Worm (Caenorhabditis elegans) whole organism, L2 larva: ENCODE results near the gene F11D5.7.
A peak's percentile ranks its signal among the peaks of the same experiment; 100 is the strongest.

Experiments used
- C34F6.9 ChIP-seq: fragments of 150-350 bp; optimal IDR thresholded peaks from 2 replicates; lab custom pipeline; 2014; ENCODE audit warnings: missing biosample characterization, missing genetic modification characterization
- F13H6.1 ChIP-seq: sonication (generic microtip); optimal IDR thresholded peaks from 2 replicates; lab custom pipeline; 2016; ENCODE audit warnings: missing genetic modification characterization, missing compliant biosample characterization
- R02D3.7 ChIP-seq: fragments of 150-350 bp; optimal IDR thresholded peaks from 2 replicates; lab custom pipeline; 2014; ENCODE audit warnings: missing biosample characterization, missing genetic modification characterization
- Y55F3AM.14 ChIP-seq: fragments of 200-800 bp; sonication (Bioruptor generic); optimal IDR thresholded peaks from 2 replicates; lab custom pipeline; 2018; ENCODE audit warnings: mild to moderate bottlenecking, missing genetic modification characterization, missing compliant biosample characterization
- ZK546.5 ChIP-seq: sonication (generic microtip); optimal IDR thresholded peaks from 2 replicates; lab custom pipeline; 2017; ENCODE audit warnings: missing biosample characterization, missing genetic modification characterization
- alr-1 ChIP-seq: fragments of 150-350 bp; optimal IDR thresholded peaks from 2 replicates; lab custom pipeline; 2014; ENCODE audit warnings: missing biosample characterization, missing genetic modification characterization
- aly-2 ChIP-seq: fragments of 150-350 bp; optimal IDR thresholded peaks from 2 replicates; lab custom pipeline; 2014; ENCODE audit warnings: missing biosample characterization, missing genetic modification characterization
- ama-1 ChIP-seq: fragments of 150-350 bp; optimal IDR thresholded peaks from 2 replicates; lab custom pipeline; 2018; ENCODE audit warnings: inconsistent platforms
- blmp-1 ChIP-seq: sonication (generic microtip); optimal IDR thresholded peaks from 2 replicates; lab custom pipeline; 2017; ENCODE audit warnings: missing genetic modification characterization, mild to moderate bottlenecking, missing compliant biosample characterization, antibody characterized with exemption, moderate library complexity; ENCODE audit not compliant: insufficient read depth
- ceh-16 ChIP-seq: fragments of 150-350 bp; optimal IDR thresholded peaks from 2 replicates; lab custom pipeline; 2014; ENCODE audit warnings: missing biosample characterization, missing genetic modification characterization
- ceh-82 ChIP-seq: fragments of 150-350 bp; optimal IDR thresholded peaks from 2 replicates; lab custom pipeline; 2014; ENCODE audit warnings: missing biosample characterization, missing genetic modification characterization
- crh-2 ChIP-seq: sonication (generic microtip); optimal IDR thresholded peaks from 2 replicates; lab custom pipeline; 2017; ENCODE audit warnings: missing biosample characterization, missing genetic modification characterization
- dmd-4 ChIP-seq: sonication (generic microtip); optimal IDR thresholded peaks from 2 replicates; lab custom pipeline; 2017; ENCODE audit warnings: missing biosample characterization, missing genetic modification characterization
- egl-27 ChIP-seq: sonication (generic microtip); optimal IDR thresholded peaks from 3 replicates; lab custom pipeline; 2017; ENCODE audit warnings: missing biosample characterization, missing genetic modification reagents, missing genetic modification characterization
- elt-1 ChIP-seq: fragments of 150-350 bp; optimal IDR thresholded peaks from 2 replicates; lab custom pipeline; 2014; ENCODE audit warnings: missing biosample characterization, missing genetic modification characterization
- elt-3 ChIP-seq: sonication (generic microtip); optimal IDR thresholded peaks from 2 replicates; lab custom pipeline; 2017; ENCODE audit warnings: missing biosample characterization, missing genetic modification characterization
- fos-1 ChIP-seq: fragments of 150-350 bp; optimal IDR thresholded peaks from 2 replicates; lab custom pipeline; 2014; ENCODE audit warnings: missing biosample characterization, missing genetic modification characterization
- gmeb-1 ChIP-seq: fragments of 150-350 bp; optimal IDR thresholded peaks from 2 replicates; lab custom pipeline; 2014; ENCODE audit warnings: missing biosample characterization, missing genetic modification characterization
- lin-11 ChIP-seq: fragments of 150-350 bp; sonication (generic microtip); optimal IDR thresholded peaks from 2 replicates; lab custom pipeline; 2014; ENCODE audit warnings: missing biosample characterization, missing genetic modification characterization, inconsistent platforms, mixed read lengths
- lin-13 ChIP-seq: fragments of 150-350 bp; optimal IDR thresholded peaks from 2 replicates; lab custom pipeline; 2014; ENCODE audit warnings: missing biosample characterization, missing genetic modification reagents, missing genetic modification characterization
- lin-39 ChIP-seq: fragments of 150-350 bp; optimal IDR thresholded peaks from 2 replicates; lab custom pipeline; 2014; ENCODE audit warnings: missing biosample characterization, missing genetic modification reagents, missing genetic modification characterization
- lsy-2 ChIP-seq, 2 experiments: fragments of 150-350 bp in 1 of 2; sonication (generic microtip) in 1 of 2; optimal IDR thresholded peaks; 2 replicates each; lab custom pipeline; 2014 to 2017; ENCODE audit warnings: missing biosample characterization in 2 of 2, missing genetic modification characterization in 2 of 2
- mab-5 ChIP-seq: fragments of 150-350 bp; optimal IDR thresholded peaks from 2 replicates; lab custom pipeline; 2014; ENCODE audit warnings: missing biosample characterization, missing genetic modification characterization
- mbf-1 ChIP-seq: sonication (generic microtip); optimal IDR thresholded peaks from 2 replicates; lab custom pipeline; 2017; ENCODE audit warnings: missing biosample characterization, missing genetic modification characterization
- mdl-1 ChIP-seq, 2 experiments: fragments of 150-350 bp in 1 of 2; sonication (generic microtip) in 1 of 2; optimal IDR thresholded peaks; 2 replicates each; lab custom pipeline; 2017; ENCODE audit warnings: missing biosample characterization in 2 of 2, missing genetic modification characterization in 2 of 2
- nhr-10 ChIP-seq: sonication (generic microtip); optimal IDR thresholded peaks from 2 replicates; lab custom pipeline; 2017; ENCODE audit warnings: missing biosample characterization, missing genetic modification characterization
- nhr-11 ChIP-seq: fragments of 150-350 bp; optimal IDR thresholded peaks from 2 replicates; lab custom pipeline; 2014; ENCODE audit warnings: missing biosample characterization, missing genetic modification characterization
- nhr-12 ChIP-seq: fragments of 150-350 bp; optimal IDR thresholded peaks from 2 replicates; lab custom pipeline; 2014; ENCODE audit warnings: missing biosample characterization, missing genetic modification characterization
- nhr-129 ChIP-seq: fragments of 150-350 bp; optimal IDR thresholded peaks from 2 replicates; lab custom pipeline; 2014; ENCODE audit warnings: missing biosample characterization, missing genetic modification characterization
- nhr-21 ChIP-seq: fragments of 150-350 bp; optimal IDR thresholded peaks from 2 replicates; lab custom pipeline; 2014; ENCODE audit warnings: missing biosample characterization, missing genetic modification characterization
- nhr-23 ChIP-seq: fragments of 150-350 bp; optimal IDR thresholded peaks from 2 replicates; lab custom pipeline; 2014; ENCODE audit warnings: missing biosample characterization, missing genetic modification reagents, missing genetic modification characterization
- nhr-237 ChIP-seq: fragments of 150-350 bp; optimal IDR thresholded peaks from 2 replicates; lab custom pipeline; 2014; ENCODE audit warnings: missing biosample characterization, missing genetic modification characterization
- nhr-25 ChIP-seq: fragments of 150-350 bp; sonication (generic microtip); optimal IDR thresholded peaks from 3 replicates; lab custom pipeline; 2014; ENCODE audit warnings: missing biosample characterization, missing genetic modification characterization
- nhr-6 ChIP-seq: fragments of 150-350 bp; optimal IDR thresholded peaks from 2 replicates; lab custom pipeline; 2014; ENCODE audit warnings: missing biosample characterization, missing genetic modification characterization
- nhr-77 ChIP-seq: fragments of 150-350 bp; optimal IDR thresholded peaks from 2 replicates; lab custom pipeline; 2014; ENCODE audit warnings: missing biosample characterization, missing genetic modification characterization
- peb-1 ChIP-seq: fragments of 150-350 bp; optimal IDR thresholded peaks from 2 replicates; lab custom pipeline; 2014; ENCODE audit warnings: missing biosample characterization, missing genetic modification characterization
- sem-4 ChIP-seq: fragments of 150-350 bp; optimal IDR thresholded peaks from 2 replicates; lab custom pipeline; 2014; ENCODE audit warnings: missing biosample characterization, missing genetic modification reagents, missing genetic modification characterization
- skn-1 ChIP-seq: sonication (generic microtip); optimal IDR thresholded peaks from 2 replicates; lab custom pipeline; 2017; ENCODE audit warnings: missing biosample characterization, missing genetic modification characterization
- sma-3 ChIP-seq: sonication (generic microtip); optimal IDR thresholded peaks from 2 replicates; lab custom pipeline; 2016; ENCODE audit warnings: missing genetic modification reagents, missing genetic modification characterization, missing compliant biosample characterization
- sma-9 ChIP-seq, 2 experiments: fragments of 150-350 bp in 1 of 2; sonication (generic microtip) in 1 of 2; optimal IDR thresholded peaks; 2 replicates each; lab custom pipeline; 2014 to 2016; ENCODE audit warnings: missing genetic modification characterization in 2 of 2, mild to moderate bottlenecking in 1 of 2, missing biosample characterization in 1 of 2, missing compliant biosample characterization in 1 of 2, missing genetic modification reagents in 1 of 2, moderate library complexity in 1 of 2
- snpc-4 ChIP-seq: fragments of 150-350 bp; optimal IDR thresholded peaks from 2 replicates; lab custom pipeline; 2014; ENCODE audit warnings: missing biosample characterization, missing genetic modification characterization
- unc-39 ChIP-seq: fragments of 150-350 bp; optimal IDR thresholded peaks from 2 replicates; lab custom pipeline; 2014; ENCODE audit warnings: missing biosample characterization, missing genetic modification characterization
- unc-55 ChIP-seq: fragments of 150-350 bp; sonication (generic microtip); optimal IDR thresholded peaks from 3 replicates; lab custom pipeline; 2014; ENCODE audit warnings: missing biosample characterization, missing genetic modification reagents, missing genetic modification characterization
- unc-62 ChIP-seq: fragments of 150-350 bp; optimal IDR thresholded peaks from 2 replicates; lab custom pipeline; 2014; ENCODE audit warnings: missing biosample characterization, missing genetic modification reagents, missing genetic modification characterization
- zag-1 ChIP-seq: fragments of 150-350 bp; optimal IDR thresholded peaks from 2 replicates; lab custom pipeline; 2014; ENCODE audit warnings: missing biosample characterization, missing genetic modification characterization
- ztf-1 ChIP-seq: fragments of 200-800 bp; sonication (Bioruptor generic); conservative IDR thresholded peaks from 2 replicates; pipeline ENCODE4 v1.3.6; 2022; ENCODE audit warnings: missing genetic modification characterization, missing compliant biosample characterization
- ztf-11 ChIP-seq: sonication (generic microtip); optimal IDR thresholded peaks from 2 replicates; lab custom pipeline; 2017; ENCODE audit warnings: missing biosample characterization, missing genetic modification characterization
- ztf-4 ChIP-seq: fragments of 150-350 bp; optimal IDR thresholded peaks from 2 replicates; lab custom pipeline; 2014; ENCODE audit warnings: missing biosample characterization, missing genetic modification characterization

The F11D5.7 gene

DNA sequence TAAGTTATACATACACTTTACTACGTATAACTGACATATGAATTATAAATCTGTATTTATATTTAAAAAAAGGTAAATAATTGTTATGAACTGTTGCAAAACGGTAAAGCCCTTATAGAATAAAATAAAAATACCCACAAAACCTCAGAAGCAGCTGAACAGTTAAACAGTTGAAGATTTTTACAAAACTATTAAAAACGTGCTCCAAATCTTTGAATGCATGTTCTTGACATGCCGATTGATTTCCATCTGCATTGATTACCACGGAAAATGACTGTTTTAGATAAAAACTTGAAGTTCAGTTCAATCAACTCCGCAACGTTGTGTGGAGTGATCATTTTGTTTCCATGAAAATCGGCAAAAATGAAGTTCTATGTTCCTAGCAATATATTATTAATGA, at the start of gene F11D5.7:
F11D5.7 (plus strand) TSS at position 301 of the 400 bp plus-strand sequence.
- no peak for TF ChIP-seq Y55F3AM.14 (GFP tag; lab: Kevin White, UChicago)
- no peak for TF ChIP-seq ceh-16 (tag; lab: Kevin White, UChicago)
- no peak for TF ChIP-seq nhr-12
- TF ChIP-seq, all 48 proteins: peak for 0

- TF ChIP-seq unc-39 (tag; lab: Kevin White, UChicago): no peak
- TF ChIP-seq blmp-1 (tag; lab: Kevin White, UChicago): no peak
- TF ChIP-seq nhr-11 (tag; lab: Kevin White, UChicago): no peak
- no peak for TF ChIP-seq ceh-16 (tag; lab: Kevin White, UChicago)
- peak in 1 of 2 experiments; percentile 30 for TF ChIP-seq lsy-2 (tag; optimal IDR thresholded peaks at IDR 0.05; lab: Kevin White, UChicago)
- peak; percentile 53 for TF ChIP-seq mab-5 (tag; lab: Kevin White, UChicago)
- TF ChIP-seq nhr-129: peak; percentile 99
- no peak for TF ChIP-seq nhr-77 (tag; lab: Kevin White, UChicago)
- TF ChIP-seq nhr-21 (tag; lab: Kevin White, UChicago): no peak
- no peak for TF ChIP-seq nhr-23 (tag; lab: Kevin White, UChicago)
- peak; percentile 82 for TF ChIP-seq sma-9 (GFP tag; optimal IDR thresholded peaks at IDR 0.05; lab: Kevin White, UChicago)
- no peak for TF ChIP-seq sma-9 (tag; optimal IDR thresholded peaks at IDR 0.05; lab: Kevin White, UChicago)
- no peak for TF ChIP-seq unc-62 (GFP tag; lab: Kevin White, UChicago)
- TF ChIP-seq fos-1 (tag; lab: Kevin White, UChicago): peak; percentile 98
- no peak for TF ChIP-seq mdl-1 (tag; optimal IDR thresholded peaks at IDR 0.05; lab: Kevin White, UChicago)
- TF ChIP-seq Y55F3AM.14 (GFP tag; lab: Kevin White, UChicago): no peak
- TF ChIP-seq egl-27 (tag; lab: Kevin White, UChicago): no peak
- TF ChIP-seq sma-3 (GFP tag; lab: Kevin White, UChicago): peak; percentile 17
- TF ChIP-seq ztf-11: no peak
- TF ChIP-seq F13H6.1 (tag; lab: Kevin White, UChicago): peak; percentile 37
- TF ChIP-seq crh-2 (tag; lab: Kevin White, UChicago): peak; percentile 85
- no peak for TF ChIP-seq sem-4 (tag; lab: Kevin White, UChicago)
- no peak for TF ChIP-seq nhr-12
- TF ChIP-seq nhr-237 (tag; lab: Kevin White, UChicago): no peak
- no peak for TF ChIP-seq lin-13
- no peak for TF ChIP-seq snpc-4 (tag; lab: Kevin White, UChicago)
- no peak for TF ChIP-seq ztf-1
- TF ChIP-seq aly-2 (tag; lab: Kevin White, UChicago): no peak
- TF ChIP-seq ama-1 (lab: Kevin White, UChicago): no peak
- TF ChIP-seq zag-1 (tag; lab: Kevin White, UChicago): no peak
- TF ChIP-seq gmeb-1 (tag; lab: Kevin White, UChicago): peak; percentile 33
- TF ChIP-seq peb-1 (tag; lab: Kevin White, UChicago): no peak
- TF ChIP-seq C34F6.9 (tag; lab: Kevin White, UChicago): no peak
- no peak for TF ChIP-seq nhr-6 (tag; lab: Kevin White, UChicago)
- TF ChIP-seq ceh-82 (tag; lab: Kevin White, UChicago): no peak
- TF ChIP-seq elt-3: no peak
- no peak for TF ChIP-seq skn-1 (tag; lab: Kevin White, UChicago)
- no peak for TF ChIP-seq ZK546.5
- TF ChIP-seq unc-55: no peak
- no peak for TF ChIP-seq elt-1
- no peak for TF ChIP-seq ztf-4
- no peak for TF ChIP-seq lin-11 (tag; lab: Kevin White, UChicago)
- no peak for TF ChIP-seq alr-1 (tag; lab: Kevin White, UChicago)
- no peak for TF ChIP-seq nhr-25 (tag; lab: Kevin White, UChicago)
- no peak for TF ChIP-seq lin-39 (tag; lab: Kevin White, UChicago)
- TF ChIP-seq R02D3.7: no peak
- TF ChIP-seq nhr-10 (tag; lab: Kevin White, UChicago): no peak
- no peak for TF ChIP-seq mbf-1 (tag; lab: Kevin White, UChicago)
- no peak for TF ChIP-seq dmd-4
- TF ChIP-seq, all 48 proteins: peak for 9
These were observed 47.2 kb upstream of the F11D5.7 start, which contains the start of gene lbp-3 for ce11 chrX:3256784-3257493. TSS of gene lbp-3 (plus strand) at chrX:3257372.
